Worm (Caenorhabditis elegans) whole organism, L2 larva: ENCODE data around the gene Y102A11A.2.
"Not testable (repeated sequence)": the region's sequence is repeated elsewhere in the genome, so short reads cannot be mapped to it uniquely, and the experiment has no call there.

Experiments used
- F13H6.1 ChIP-seq: sonication (generic microtip); optimal IDR thresholded peaks from 2 replicates; lab custom pipeline; 2016; ENCODE audit warnings: missing genetic modification characterization, missing compliant biosample characterization
- R02D3.7 ChIP-seq: fragments of 150-350 bp; optimal IDR thresholded peaks from 2 replicates; lab custom pipeline; 2014; ENCODE audit warnings: missing biosample characterization, missing genetic modification characterization
- ZK546.5 ChIP-seq: sonication (generic microtip); optimal IDR thresholded peaks from 2 replicates; lab custom pipeline; 2017; ENCODE audit warnings: missing biosample characterization, missing genetic modification characterization
- alr-1 ChIP-seq: fragments of 150-350 bp; optimal IDR thresholded peaks from 2 replicates; lab custom pipeline; 2014; ENCODE audit warnings: missing biosample characterization, missing genetic modification characterization
- aly-2 ChIP-seq: fragments of 150-350 bp; optimal IDR thresholded peaks from 2 replicates; lab custom pipeline; 2014; ENCODE audit warnings: missing biosample characterization, missing genetic modification characterization
- ama-1 ChIP-seq: fragments of 150-350 bp; optimal IDR thresholded peaks from 2 replicates; lab custom pipeline; 2018; ENCODE audit warnings: inconsistent platforms
- blmp-1 ChIP-seq: sonication (generic microtip); optimal IDR thresholded peaks from 2 replicates; lab custom pipeline; 2017; ENCODE audit warnings: missing genetic modification characterization, mild to moderate bottlenecking, missing compliant biosample characterization, antibody characterized with exemption, moderate library complexity; ENCODE audit not compliant: insufficient read depth
- ceh-16 ChIP-seq: fragments of 150-350 bp; optimal IDR thresholded peaks from 2 replicates; lab custom pipeline; 2014; ENCODE audit warnings: missing biosample characterization, missing genetic modification characterization
- ceh-82 ChIP-seq: fragments of 150-350 bp; optimal IDR thresholded peaks from 2 replicates; lab custom pipeline; 2014; ENCODE audit warnings: missing biosample characterization, missing genetic modification characterization
- crh-2 ChIP-seq: sonication (generic microtip); optimal IDR thresholded peaks from 2 replicates; lab custom pipeline; 2017; ENCODE audit warnings: missing biosample characterization, missing genetic modification characterization
- dmd-4 ChIP-seq: sonication (generic microtip); optimal IDR thresholded peaks from 2 replicates; lab custom pipeline; 2017; ENCODE audit warnings: missing biosample characterization, missing genetic modification characterization
- egl-27 ChIP-seq: sonication (generic microtip); optimal IDR thresholded peaks from 3 replicates; lab custom pipeline; 2017; ENCODE audit warnings: missing biosample characterization, missing genetic modification reagents, missing genetic modification characterization
- fos-1 ChIP-seq: fragments of 150-350 bp; optimal IDR thresholded peaks from 2 replicates; lab custom pipeline; 2014; ENCODE audit warnings: missing biosample characterization, missing genetic modification characterization
- gmeb-1 ChIP-seq: fragments of 150-350 bp; optimal IDR thresholded peaks from 2 replicates; lab custom pipeline; 2014; ENCODE audit warnings: missing biosample characterization, missing genetic modification characterization
- lin-13 ChIP-seq: fragments of 150-350 bp; optimal IDR thresholded peaks from 2 replicates; lab custom pipeline; 2014; ENCODE audit warnings: missing biosample characterization, missing genetic modification reagents, missing genetic modification characterization
- lin-39 ChIP-seq: fragments of 150-350 bp; optimal IDR thresholded peaks from 2 replicates; lab custom pipeline; 2014; ENCODE audit warnings: missing biosample characterization, missing genetic modification reagents, missing genetic modification characterization
- lsy-2 ChIP-seq, 2 experiments: fragments of 150-350 bp in 1 of 2; sonication (generic microtip) in 1 of 2; optimal IDR thresholded peaks; 2 replicates each; lab custom pipeline; 2014 to 2017; ENCODE audit warnings: missing biosample characterization in 2 of 2, missing genetic modification characterization in 2 of 2
- mab-5 ChIP-seq: fragments of 150-350 bp; optimal IDR thresholded peaks from 2 replicates; lab custom pipeline; 2014; ENCODE audit warnings: missing biosample characterization, missing genetic modification characterization
- mbf-1 ChIP-seq: sonication (generic microtip); optimal IDR thresholded peaks from 2 replicates; lab custom pipeline; 2017; ENCODE audit warnings: missing biosample characterization, missing genetic modification characterization
- mdl-1 ChIP-seq, 2 experiments: fragments of 150-350 bp in 1 of 2; sonication (generic microtip) in 1 of 2; optimal IDR thresholded peaks; 2 replicates each; lab custom pipeline; 2017; ENCODE audit warnings: missing biosample characterization in 2 of 2, missing genetic modification characterization in 2 of 2
- nhr-10 ChIP-seq: sonication (generic microtip); optimal IDR thresholded peaks from 2 replicates; lab custom pipeline; 2017; ENCODE audit warnings: missing biosample characterization, missing genetic modification characterization
- nhr-12 ChIP-seq: fragments of 150-350 bp; optimal IDR thresholded peaks from 2 replicates; lab custom pipeline; 2014; ENCODE audit warnings: missing biosample characterization, missing genetic modification characterization
- nhr-129 ChIP-seq: fragments of 150-350 bp; optimal IDR thresholded peaks from 2 replicates; lab custom pipeline; 2014; ENCODE audit warnings: missing biosample characterization, missing genetic modification characterization
- nhr-21 ChIP-seq: fragments of 150-350 bp; optimal IDR thresholded peaks from 2 replicates; lab custom pipeline; 2014; ENCODE audit warnings: missing biosample characterization, missing genetic modification characterization
- nhr-23 ChIP-seq: fragments of 150-350 bp; optimal IDR thresholded peaks from 2 replicates; lab custom pipeline; 2014; ENCODE audit warnings: missing biosample characterization, missing genetic modification reagents, missing genetic modification characterization
- nhr-237 ChIP-seq: fragments of 150-350 bp; optimal IDR thresholded peaks from 2 replicates; lab custom pipeline; 2014; ENCODE audit warnings: missing biosample characterization, missing genetic modification characterization
- nhr-25 ChIP-seq: fragments of 150-350 bp; sonication (generic microtip); optimal IDR thresholded peaks from 3 replicates; lab custom pipeline; 2014; ENCODE audit warnings: missing biosample characterization, missing genetic modification characterization
- nhr-6 ChIP-seq: fragments of 150-350 bp; optimal IDR thresholded peaks from 2 replicates; lab custom pipeline; 2014; ENCODE audit warnings: missing biosample characterization, missing genetic modification characterization
- nhr-77 ChIP-seq: fragments of 150-350 bp; optimal IDR thresholded peaks from 2 replicates; lab custom pipeline; 2014; ENCODE audit warnings: missing biosample characterization, missing genetic modification characterization
- peb-1 ChIP-seq: fragments of 150-350 bp; optimal IDR thresholded peaks from 2 replicates; lab custom pipeline; 2014; ENCODE audit warnings: missing biosample characterization, missing genetic modification characterization
- sem-4 ChIP-seq: fragments of 150-350 bp; optimal IDR thresholded peaks from 2 replicates; lab custom pipeline; 2014; ENCODE audit warnings: missing biosample characterization, missing genetic modification reagents, missing genetic modification characterization
- skn-1 ChIP-seq: sonication (generic microtip); optimal IDR thresholded peaks from 2 replicates; lab custom pipeline; 2017; ENCODE audit warnings: missing biosample characterization, missing genetic modification characterization
- sma-3 ChIP-seq: sonication (generic microtip); optimal IDR thresholded peaks from 2 replicates; lab custom pipeline; 2016; ENCODE audit warnings: missing genetic modification reagents, missing genetic modification characterization, missing compliant biosample characterization
- sma-9 ChIP-seq, 2 experiments: fragments of 150-350 bp in 1 of 2; sonication (generic microtip) in 1 of 2; optimal IDR thresholded peaks; 2 replicates each; lab custom pipeline; 2014 to 2016; ENCODE audit warnings: missing genetic modification characterization in 2 of 2, mild to moderate bottlenecking in 1 of 2, missing biosample characterization in 1 of 2, missing compliant biosample characterization in 1 of 2, missing genetic modification reagents in 1 of 2, moderate library complexity in 1 of 2
- snpc-4 ChIP-seq: fragments of 150-350 bp; optimal IDR thresholded peaks from 2 replicates; lab custom pipeline; 2014; ENCODE audit warnings: missing biosample characterization, missing genetic modification characterization
- unc-39 ChIP-seq: fragments of 150-350 bp; optimal IDR thresholded peaks from 2 replicates; lab custom pipeline; 2014; ENCODE audit warnings: missing biosample characterization, missing genetic modification characterization
- unc-55 ChIP-seq: fragments of 150-350 bp; sonication (generic microtip); optimal IDR thresholded peaks from 3 replicates; lab custom pipeline; 2014; ENCODE audit warnings: missing biosample characterization, missing genetic modification reagents, missing genetic modification characterization
- unc-62 ChIP-seq: fragments of 150-350 bp; optimal IDR thresholded peaks from 2 replicates; lab custom pipeline; 2014; ENCODE audit warnings: missing biosample characterization, missing genetic modification reagents, missing genetic modification characterization
- zag-1 ChIP-seq: fragments of 150-350 bp; optimal IDR thresholded peaks from 2 replicates; lab custom pipeline; 2014; ENCODE audit warnings: missing biosample characterization, missing genetic modification characterization
- ztf-1 ChIP-seq: fragments of 200-800 bp; sonication (Bioruptor generic); conservative IDR thresholded peaks from 2 replicates; pipeline ENCODE4 v1.3.6; 2022; ENCODE audit warnings: missing genetic modification characterization, missing compliant biosample characterization
- ztf-11 ChIP-seq: sonication (generic microtip); optimal IDR thresholded peaks from 2 replicates; lab custom pipeline; 2017; ENCODE audit warnings: missing biosample characterization, missing genetic modification characterization

Y102A11A.2 gene

ce11 chrX:2026342-2026741 is at the start of gene Y102A11A.2:
Y102A11A.2 (plus strand) TSS chrX:2026642.
- TF ChIP-seq unc-39; dmd-4 (tag; lab: Kevin White, UChicago); ztf-1 (GFP tag; lab: Robert Waterston, UW): not testable (repeated sequence)

- no peak for TF ChIP-seq mdl-1 (tag; optimal IDR thresholded peaks at IDR 0.05; lab: Kevin White, UChicago)
- TF ChIP-seq crh-2: no peak
- no peak for TF ChIP-seq F13H6.1 (tag; lab: Kevin White, UChicago)
- no peak for TF ChIP-seq unc-55 (GFP tag; lab: Kevin White, UChicago)
Measured at ce11 chrX:1977708-1978107, 48.7 kb upstream of the Y102A11A.2 start, which contains the start of gene F52D2.12. F52D2.12 (plus strand) TSS chrX:1978014.

- TF ChIP-seq mbf-1 (tag; lab: Kevin White, UChicago) (no peak), aly-2 (no peak), peb-1 (tag; lab: Kevin White, UChicago) (no peak), nhr-23 (tag; lab: Kevin White, UChicago) (no peak), crh-2 (no peak), nhr-129 (tag; lab: Kevin White, UChicago) (no peak), nhr-12 (tag; lab: Kevin White, UChicago) (no peak), nhr-10 (tag; lab: Kevin White, UChicago) (no peak), ama-1 (lab: Kevin White, UChicago) (no peak), snpc-4 (tag; lab: Kevin White, UChicago) (no peak), alr-1 (tag; lab: Kevin White, UChicago) (no peak), lin-39 (tag; lab: Kevin White, UChicago) (no peak), dmd-4 (tag; lab: Kevin White, UChicago) (no peak), zag-1 (tag; lab: Kevin White, UChicago) (no peak), sma-3 (GFP tag; lab: Kevin White, UChicago) (no peak), egl-27 (no peak), unc-39 (no peak), R02D3.7 (tag; lab: Kevin White, UChicago) (no peak), sem-4 (tag; lab: Kevin White, UChicago) (no peak), ZK546.5 (tag; lab: Kevin White, UChicago) (no peak)
Measured at ce11 chrX:1981654-1982053, 44.8 kb upstream of the Y102A11A.2 start.

- TF ChIP-seq nhr-237 (tag; lab: Kevin White, UChicago) (no peak), lin-39 (tag; lab: Kevin White, UChicago) (no peak), ceh-82 (no peak), sem-4 (tag; lab: Kevin White, UChicago) (no peak), peb-1 (tag; lab: Kevin White, UChicago) (no peak), ZK546.5 (tag; lab: Kevin White, UChicago) (no peak), unc-55 (GFP tag; lab: Kevin White, UChicago) (no peak), lin-13 (GFP tag; lab: Kevin White, UChicago) (no peak), lsy-2 (tag; optimal IDR thresholded peaks at IDR 0.05; lab: Kevin White, UChicago) (no peak), nhr-21 (no peak), ztf-11 (tag; lab: Kevin White, UChicago) (no peak), R02D3.7 (tag; lab: Kevin White, UChicago) (no peak), fos-1 (tag; lab: Kevin White, UChicago) (no peak), nhr-25 (tag; lab: Kevin White, UChicago) (no peak), mdl-1 (tag; optimal IDR thresholded peaks at IDR 0.05; lab: Kevin White, UChicago) (no peak), blmp-1 (tag; lab: Kevin White, UChicago) (no peak), mab-5 (tag; lab: Kevin White, UChicago) (no peak), sma-3 (GFP tag; lab: Kevin White, UChicago) (no peak), sma-9 (GFP tag; optimal IDR thresholded peaks at IDR 0.05; lab: Kevin White, UChicago) (no peak), sma-9 (tag; optimal IDR thresholded peaks at IDR 0.05; lab: Kevin White, UChicago) (no peak)
Measured at ce11 chrX:1984831-1985230, 41.6 kb upstream of the Y102A11A.2 start.

ce11 chrX:1989576-1989975 is 36.9 kb upstream of the Y102A11A.2 start, which contains the start of gene meg-3:
meg-3 (minus strand) TSS chrX:1989607.
- TF ChIP-seq lin-13 (GFP tag; lab: Kevin White, UChicago): no peak
- TF ChIP-seq peb-1 (tag; lab: Kevin White, UChicago): no peak
- TF ChIP-seq nhr-77 (tag; lab: Kevin White, UChicago): no peak
- no peak for TF ChIP-seq gmeb-1
- no peak for TF ChIP-seq ztf-1 (GFP tag; lab: Robert Waterston, UW)
- no peak for TF ChIP-seq ztf-11 (tag; lab: Kevin White, UChicago)
- no peak for TF ChIP-seq dmd-4 (tag; lab: Kevin White, UChicago)
- no peak for TF ChIP-seq R02D3.7 (tag; lab: Kevin White, UChicago)
- no peak for TF ChIP-seq nhr-6
- TF ChIP-seq unc-62: no peak
- TF ChIP-seq ceh-82: no peak
- no peak for TF ChIP-seq egl-27
- no peak for TF ChIP-seq lin-39 (tag; lab: Kevin White, UChicago)
- no peak for TF ChIP-seq ceh-16 (tag; lab: Kevin White, UChicago)
- no peak for TF ChIP-seq skn-1 (tag; lab: Kevin White, UChicago)
- TF ChIP-seq aly-2: no peak
